Worm (Caenorhabditis elegans): Measurements from ENCODE around the gene F40G12.6.

DNA sequence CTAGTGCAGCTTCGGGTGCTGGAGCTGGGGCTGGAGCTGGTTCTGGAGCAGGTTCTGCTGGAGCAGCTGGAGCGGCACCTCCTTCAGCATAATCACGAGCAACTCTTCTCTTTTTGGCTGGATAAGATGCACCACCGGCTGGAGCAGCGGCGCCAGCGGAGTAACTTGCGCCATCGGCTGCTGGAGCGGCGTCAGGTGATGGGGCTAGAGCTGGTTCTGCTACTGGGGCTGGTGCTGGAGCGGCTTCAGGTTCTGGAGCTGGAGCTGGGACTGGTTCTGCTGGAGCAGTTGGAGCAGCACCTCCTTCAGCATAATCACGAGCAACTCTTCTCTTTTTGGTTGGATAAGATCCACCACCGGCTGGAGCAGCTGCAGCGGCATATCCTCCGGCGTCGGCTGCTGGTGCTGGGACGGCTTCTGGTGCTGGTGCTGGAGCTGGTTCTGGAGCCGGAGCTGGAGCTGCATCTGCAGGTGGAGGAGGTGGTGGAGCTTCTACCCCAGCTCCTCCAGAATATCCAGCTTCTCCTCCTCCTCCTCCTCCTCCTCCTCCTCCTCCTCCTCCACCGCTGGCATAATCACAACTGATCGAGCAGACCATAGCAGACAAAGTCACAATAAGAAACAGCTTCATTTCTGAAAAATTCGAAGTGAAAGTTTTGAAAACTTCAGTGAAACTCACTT, 46.3 kb upstream of the F40G12.6 start, which contains the start of gene F47B8.13:
- TF ChIP-seq ama-1 (optimal IDR thresholded peaks at IDR 0.05) (no peak), tra-4 (tag; optimal IDR thresholded peaks at IDR 0.05) (no peak)
